Fruit fly (Drosophila melanogaster): ENCODE results near the gene CG42831.

CG42831 gene

DNA sequence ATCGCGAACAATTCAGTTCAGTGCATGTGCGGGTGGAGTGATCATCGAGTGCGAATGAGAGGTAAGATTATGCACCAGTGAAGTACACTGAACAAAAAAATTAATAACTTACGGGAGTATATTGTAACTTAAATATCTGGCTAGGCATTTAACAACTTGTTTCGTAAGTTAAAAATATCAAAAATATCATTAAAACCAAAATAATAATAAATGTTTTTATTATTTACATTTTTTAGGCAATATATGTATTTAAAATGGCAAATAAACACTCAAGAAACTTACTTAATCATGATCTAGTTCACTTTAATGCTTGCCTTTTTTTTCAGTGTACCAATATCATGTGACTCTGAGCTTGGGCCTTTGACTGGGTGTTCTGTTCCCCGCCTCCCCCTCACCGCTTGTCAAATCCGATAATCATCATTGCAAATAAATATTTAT is 30.0 kb upstream of the CG42831 start (continued):
- TF ChIP-seq nmo (GFP tag; optimal IDR thresholded peaks at IDR 0.05), result peak; percentile 70
- TF ChIP-seq exex (tag; optimal IDR thresholded peaks at IDR 0.05), result no peak
- no peak for TF ChIP-seq Dip2 (GFP tag; IDR thresholded peaks at IDR 0.05)
- no peak for TF ChIP-seq crp (GFP tag; optimal IDR thresholded peaks at IDR 0.05)
- TF ChIP-seq Meics (GFP tag; optimal IDR thresholded peaks at IDR 0.05), result peak; percentile 2
- TF ChIP-seq wek (GFP tag; optimal IDR thresholded peaks at IDR 0.05), result no peak
- TF ChIP-seq CG6689 (GFP tag; IDR thresholded peaks at IDR 0.05), result peak; percentile 60
- no peak for TF ChIP-seq slp2 (GFP tag; optimal IDR thresholded peaks at IDR 0.05)
- TF ChIP-seq CG12299 (tag; optimal IDR thresholded peaks at IDR 0.05), result no peak
- TF ChIP-seq Oaz (GFP tag; IDR thresholded peaks at IDR 0.05), result no peak
- no peak for TF ChIP-seq Dad (GFP tag; optimal IDR thresholded peaks at IDR 0.05)
- TF ChIP-seq phol (tag; optimal IDR thresholded peaks at IDR 0.05), result peak; percentile 68
- peak in 1 of 3 experiments; percentile 57 for TF ChIP-seq lola (GFP tag; optimal IDR thresholded peaks at IDR 0.05)
- TF ChIP-seq bowl (GFP tag; IDR thresholded peaks at IDR 0.05), result no peak
- TF ChIP-seq pum (GFP tag; optimal IDR thresholded peaks at IDR 0.05), result no peak
- no peak for TF ChIP-seq Nf-YC (tag; optimal IDR thresholded peaks at IDR 0.05)
- TF ChIP-seq hkb (optimal IDR thresholded peaks at IDR 0.05), result no peak
- TF ChIP-seq hkb (GFP tag; IDR thresholded peaks at IDR 0.05), result peak; percentile 52; the same call in 1 of the 2 replicates
- no peak for TF ChIP-seq Fer1 (GFP tag; optimal IDR thresholded peaks at IDR 0.05)
- TF ChIP-seq z (GFP tag; IDR thresholded peaks at IDR 0.05), result no peak
- peak; percentile 23 for TF ChIP-seq CG1602 (GFP tag; optimal IDR thresholded peaks at IDR 0.05)
- TF ChIP-seq en (GFP tag; optimal IDR thresholded peaks at IDR 0.05), result no peak
- TF ChIP-seq CG18262 (tag; optimal IDR thresholded peaks at IDR 0.05), result peak; percentile 46
- peak; percentile 38; the same call in 1 of the 2 replicates for TF ChIP-seq CG17328 (GFP tag; IDR thresholded peaks at IDR 0.05)
- TF ChIP-seq CG10267 (tag; optimal IDR thresholded peaks at IDR 0.05), result peak; percentile 42
- TF ChIP-seq Med (GFP tag), result peak; percentile 70
- peak; percentile 61 for TF ChIP-seq CG31441 (GFP tag; IDR thresholded peaks at IDR 0.05)
- TF ChIP-seq Hmr (GFP tag; optimal IDR thresholded peaks at IDR 0.05), result peak; percentile 11
- TF ChIP-seq CG30431 (GFP tag; optimal IDR thresholded peaks at IDR 0.05), result peak; percentile 37
- TF ChIP-seq CG1024 (GFP tag; IDR thresholded peaks at IDR 0.05), result no peak
- TF ChIP-seq prd (optimal IDR thresholded peaks at IDR 0.05), result no peak
- TF ChIP-seq prd (GFP tag; IDR thresholded peaks at IDR 0.05), result peak; percentile 36; the same call in 1 of the 3 replicates
- peak; percentile 26; the same call in 1 of the 2 replicates for TF ChIP-seq esg (GFP tag; conservative IDR thresholded peaks at IDR 0.05)
- no peak for TF ChIP-seq seq (GFP tag; IDR thresholded peaks at IDR 0.05)
- peak; percentile 28 for TF ChIP-seq HHEX (GFP tag; optimal IDR thresholded peaks at IDR 0.05)
- no peak for TF ChIP-seq CG5953 (GFP tag; IDR thresholded peaks at IDR 0.05)
- TF ChIP-seq Dek (tag; optimal IDR thresholded peaks at IDR 0.05), result no peak
- no peak for TF ChIP-seq sens-2 (GFP tag; IDR thresholded peaks at IDR 0.05)
- peak; percentile 27 for TF ChIP-seq CG15269 (tag; optimal IDR thresholded peaks at IDR 0.05)
- 0 out of 3 replicates have a peak, but pooled peaks have one; percentile 21 for TF ChIP-seq ci (GFP tag; IDR thresholded peaks at IDR 0.05)
- TF ChIP-seq CoRest (tag; optimal IDR thresholded peaks at IDR 0.05), result peak; percentile 50
- no peak; the same call in 1 of the 2 replicates for TF ChIP-seq onecut (GFP tag; IDR thresholded peaks at IDR 0.05)
- TF ChIP-seq scrt (GFP tag; optimal IDR thresholded peaks at IDR 0.05), result no peak
- peak; percentile 13; the same call in 1 of the 2 replicates for TF ChIP-seq ara (GFP tag; IDR thresholded peaks at IDR 0.05)
- TF ChIP-seq Ets65A (GFP tag), result peak; percentile 76
- TF ChIP-seq Six4 (GFP tag; optimal IDR thresholded peaks at IDR 0.05), result peak; percentile 10
- TF ChIP-seq Aef1 (GFP tag; IDR thresholded peaks at IDR 0.05), result 0 out of 3 replicates have a peak, but pooled peaks have one; percentile 9
- peak; percentile 29 for TF ChIP-seq CG1529 (GFP tag; optimal IDR thresholded peaks at IDR 0.05)
- peak in 1 of 2 experiments; percentile 61 for TF ChIP-seq bsh (GFP tag; optimal IDR thresholded peaks at IDR 0.05)
- TF ChIP-seq dpn (GFP tag; optimal IDR thresholded peaks at IDR 0.05), result peak in 1 of 2 experiments; percentile 3
- peak; percentile 63 for TF ChIP-seq dmrt99B (tag; optimal IDR thresholded peaks at IDR 0.05)

Data from whole organism, embryonic.